Worm (Caenorhabditis elegans) whole organism, midembryonic: ENCODE data around the gene best-14.

Source experiments
- flt-1 ChIP-seq: fragments of 200-800 bp; sonication (Bioruptor generic); IDR thresholded peaks from 2 replicates; pipeline ENCODE4 v1.3.6; 2022; ENCODE audit warnings: missing genetic modification characterization, missing compliant biosample characterization
- klf-2 ChIP-seq: fragments of 200-800 bp; sonication (Bioruptor generic); conservative IDR thresholded peaks from 2 replicates; pipeline ENCODE4 v1.3.6; 2022; ENCODE audit warnings: missing genetic modification reagents, missing genetic modification characterization, missing compliant biosample characterization
- tab-1 ChIP-seq: fragments of 200-800 bp; sonication (Bioruptor generic); IDR thresholded peaks from 2 replicates; pipeline ENCODE4 v1.3.6; 2022; ENCODE audit warnings: missing genetic modification characterization, missing compliant biosample characterization
- ztf-23 ChIP-seq: fragments of 200-800 bp; sonication (Bioruptor generic); IDR thresholded peaks from 2 replicates; pipeline ENCODE4 v1.3.6; 2022; ENCODE audit warnings: missing genetic modification reagents, missing genetic modification characterization, missing compliant biosample characterization

ce11 chrV:10572614-10573013, 14.8 kb downstream of the best-14 start, which contains the start of gene del-6:
- no peak for TF ChIP-seq klf-2 (GFP tag; lab: Robert Waterston, UW)
- TF ChIP-seq tab-1 (GFP tag; lab: Robert Waterston, UW) = no peak
- TF ChIP-seq ztf-23 (GFP tag; lab: Robert Waterston, UW) = no peak
- TF ChIP-seq flt-1 (GFP tag; lab: Robert Waterston, UW) = no peak
